Fruit fly (Drosophila melanogaster) whole organism, embryonic: ENCODE measurements around the gene CG13640.

Experiments used
- BtbVII ChIP-seq: fragments of 200-800 bp; sonication (Bioruptor generic); optimal IDR thresholded peaks from 3 replicates; lab custom pipeline; 2017; ENCODE audit warnings: missing biosample characterization, mild to moderate bottlenecking, missing genetic modification characterization
- CG10274 ChIP-seq: fragments of 200-800 bp; sonication (Bioruptor generic); optimal IDR thresholded peaks from 3 replicates; lab custom pipeline; 2017; ENCODE audit warnings: missing biosample characterization, mild to moderate bottlenecking, missing genetic modification characterization
- CG10321 ChIP-seq: fragments of 200-800 bp; sonication (Bioruptor generic); IDR thresholded peaks from 2 replicates; pipeline ENCODE4 v1.3.6; 2022; ENCODE audit warnings: missing biosample characterization, missing genetic modification characterization
- CG11723 ChIP-seq: fragments of 200-800 bp; sonication (Bioruptor generic); optimal IDR thresholded peaks from 2 replicates; lab custom pipeline; 2017; ENCODE audit warnings: missing biosample characterization, mild to moderate bottlenecking, missing genetic modification characterization
- CG1233 ChIP-seq: fragments of 200-800 bp; sonication (Bioruptor generic); optimal IDR thresholded peaks from 4 replicates; lab custom pipeline; 2018; ENCODE audit warnings: missing biosample characterization, mild to moderate bottlenecking, missing genetic modification characterization
- CG13123 ChIP-seq: fragments of 200-800 bp; sonication (Bioruptor generic); optimal IDR thresholded peaks from 2 replicates; lab custom pipeline; 2016; ENCODE audit warnings: missing biosample characterization, missing genetic modification characterization
- CG18619 ChIP-seq: fragments of 200-800 bp; sonication (Bioruptor generic); optimal IDR thresholded peaks from 3 replicates; lab custom pipeline; 2017; ENCODE audit warnings: missing biosample characterization, mild to moderate bottlenecking, missing genetic modification characterization
- CG34376 ChIP-seq: fragments of 200-800 bp; sonication (Bioruptor generic); optimal IDR thresholded peaks from 2 replicates; lab custom pipeline; 2018; ENCODE audit warnings: missing biosample characterization, mild to moderate bottlenecking, missing genetic modification characterization
- CG3726 ChIP-seq: fragments of 200-800 bp; sonication (Bioruptor generic); IDR thresholded peaks from 3 replicates; pipeline ENCODE4, ENCODE4 v1.3.6; 2022; ENCODE audit warnings: missing biosample characterization, missing genetic modification characterization
- CG4424 ChIP-seq: fragments of 200-800 bp; sonication (Bioruptor generic); optimal IDR thresholded peaks from 3 replicates; lab custom pipeline; 2016; ENCODE audit warnings: missing biosample characterization, missing genetic modification characterization
- CG4707 ChIP-seq: fragments of 200-800 bp; sonication (Bioruptor generic); optimal IDR thresholded peaks from 2 replicates; lab custom pipeline; 2018; ENCODE audit warnings: missing biosample characterization, mild to moderate bottlenecking, missing genetic modification characterization, moderate library complexity
- CG7745 ChIP-seq: fragments of 200-800 bp; sonication (Bioruptor generic); optimal IDR thresholded peaks from 2 replicates; lab custom pipeline; 2018; ENCODE audit warnings: missing biosample characterization, mild to moderate bottlenecking, missing genetic modification characterization, moderate library complexity
- CG7928 ChIP-seq: fragments of 200-800 bp; sonication (Bioruptor generic); optimal IDR thresholded peaks from 2 replicates; lab custom pipeline; 2017; ENCODE audit warnings: missing biosample characterization, mild to moderate bottlenecking, missing genetic modification characterization
- CG8924 ChIP-seq: fragments of 200-800 bp; optimal IDR thresholded peaks from 3 replicates; lab custom pipeline; 2019; ENCODE audit warnings: missing biosample characterization, mild to moderate bottlenecking, missing genetic modification characterization, moderate library complexity
- CG9437 ChIP-seq: fragments of 200-800 bp; sonication (Bioruptor generic); optimal IDR thresholded peaks from 2 replicates; lab custom pipeline; 2018; ENCODE audit warnings: missing biosample characterization, mild to moderate bottlenecking, missing genetic modification characterization
- CG9932 ChIP-seq: fragments of 200-800 bp; sonication (Bioruptor generic); IDR thresholded peaks from 2 replicates; pipeline ENCODE4 v1.3.6; 2022; ENCODE audit warnings: missing biosample characterization, missing genetic modification characterization
- Doc3 ChIP-seq: fragments of 200-800 bp; sonication (Bioruptor generic); IDR thresholded peaks from 3 replicates; pipeline ENCODE4 v1.3.6; 2022; ENCODE audit warnings: missing biosample characterization, missing genetic modification characterization; ENCODE audit not compliant: partially characterized antibody
- Drgx ChIP-seq: fragments of 200-800 bp; sonication (Bioruptor generic); IDR thresholded peaks from 2 replicates; pipeline ENCODE4 v1.3.6; 2022; ENCODE audit warnings: missing biosample characterization, missing genetic modification characterization
- Fer2 ChIP-seq: fragments of 200-800 bp; sonication (Bioruptor generic); optimal IDR thresholded peaks from 2 replicates; lab custom pipeline; 2018; ENCODE audit warnings: missing biosample characterization, mild to moderate bottlenecking, missing genetic modification characterization, moderate library complexity
- HLHmδ ChIP-seq: fragments of 200-800 bp; sonication (Bioruptor generic); optimal IDR thresholded peaks from 2 replicates; lab custom pipeline; 2018; ENCODE audit warnings: missing biosample characterization, mild to moderate bottlenecking, missing genetic modification characterization, moderate library complexity
- HmgZ ChIP-seq: fragments of 200-800 bp; sonication (Bioruptor generic); optimal IDR thresholded peaks from 2 replicates; lab custom pipeline; 2018; ENCODE audit warnings: missing biosample characterization, mild to moderate bottlenecking, missing genetic modification characterization
- Hmx ChIP-seq: fragments of 200-800 bp; sonication (Bioruptor generic); optimal IDR thresholded peaks from 2 replicates; lab custom pipeline; 2016; ENCODE audit warnings: missing biosample characterization, missing genetic modification characterization
- Hr3 ChIP-seq: fragments of 200-800 bp; sonication (Bioruptor generic); optimal IDR thresholded peaks from 3 replicates; lab custom pipeline; 2016; ENCODE audit warnings: missing biosample characterization, missing genetic modification characterization
- Kr ChIP-seq: fragments of 200-800 bp; sonication (Bioruptor generic); optimal IDR thresholded peaks from 2 replicates; lab custom pipeline; 2017; ENCODE audit warnings: missing biosample characterization, mild to moderate bottlenecking, missing genetic modification characterization
- MBD-R2 ChIP-seq: fragments of 200-800 bp; sonication (Bioruptor generic); IDR thresholded peaks from 2 replicates; pipeline ENCODE4 v1.3.6; 2022; ENCODE audit warnings: missing biosample characterization, missing genetic modification characterization
- Optix ChIP-seq: fragments of 200-800 bp; sonication (Bioruptor generic); IDR thresholded peaks from 3 replicates; pipeline ENCODE4 v1.3.6; 2022; ENCODE audit warnings: missing biosample characterization, missing genetic modification characterization
- Pdp1 ChIP-seq, 2 experiments: fragments of 200-800 bp; sonication (Bioruptor generic); optimal IDR thresholded peaks; 3 replicates each; lab custom pipeline; 2016; ENCODE audit warnings: missing biosample characterization in 2 of 2, missing genetic modification characterization in 2 of 2, mild to moderate bottlenecking in 1 of 2, moderate library complexity in 1 of 2
- Poxn ChIP-seq: fragments of 200-800 bp; sonication (Bioruptor generic); IDR thresholded peaks from 2 replicates; pipeline ENCODE4 v1.3.6; 2022; ENCODE audit warnings: missing biosample characterization, missing genetic modification characterization
- Six4 ChIP-seq: fragments of 200-800 bp; sonication (Bioruptor generic); optimal IDR thresholded peaks from 2 replicates; lab custom pipeline; 2016; ENCODE audit warnings: missing biosample characterization, missing genetic modification characterization
- Sox102F ChIP-seq: fragments of 200-800 bp; sonication (Bioruptor generic); optimal IDR thresholded peaks from 2 replicates; lab custom pipeline; 2018; ENCODE audit warnings: missing biosample characterization, mild to moderate bottlenecking, missing genetic modification characterization, moderate library complexity
- ap ChIP-seq: fragments of 200-800 bp; sonication (Bioruptor generic); IDR thresholded peaks from 2 replicates; pipeline ENCODE4 v1.3.6; 2022; ENCODE audit warnings: missing biosample characterization, missing genetic modification characterization
- cas ChIP-seq: fragments of 200-800 bp; sonication (Bioruptor generic); IDR thresholded peaks from 2 replicates; pipeline ENCODE4 v1.3.6; 2022; ENCODE audit warnings: missing biosample characterization, missing genetic modification characterization
- en ChIP-seq: fragments of 200-800 bp; sonication (Bioruptor generic); optimal IDR thresholded peaks from 2 replicates; lab custom pipeline; 2016; ENCODE audit warnings: missing biosample characterization, missing genetic modification characterization
- gcm2 ChIP-seq: fragments of 200-800 bp; sonication (Bioruptor generic); optimal IDR thresholded peaks from 2 replicates; lab custom pipeline; 2016; ENCODE audit warnings: missing biosample characterization, missing genetic modification characterization
- jigr1 ChIP-seq: fragments of 200-800 bp; sonication (Bioruptor generic); IDR thresholded peaks from 3 replicates; pipeline ENCODE4 v1.3.6; 2022; ENCODE audit warnings: missing biosample characterization, missing genetic modification characterization
- kah ChIP-seq: fragments of 200-800 bp; sonication (Bioruptor generic); optimal IDR thresholded peaks from 2 replicates; lab custom pipeline; 2018; ENCODE audit warnings: missing biosample characterization, mild to moderate bottlenecking, missing genetic modification characterization
- lbe ChIP-seq: fragments of 200-800 bp; sonication (Bioruptor generic); optimal IDR thresholded peaks from 2 replicates; lab custom pipeline; 2016; ENCODE audit warnings: missing biosample characterization, mild to moderate bottlenecking, missing genetic modification characterization
- org-1 ChIP-seq: fragments of 200-800 bp; sonication (Bioruptor generic); optimal IDR thresholded peaks from 2 replicates; lab custom pipeline; 2017; ENCODE audit warnings: missing biosample characterization, missing genetic modification characterization
- pb ChIP-seq: fragments of 200-800 bp; sonication (Bioruptor generic); optimal IDR thresholded peaks from 3 replicates; lab custom pipeline; 2016; ENCODE audit warnings: missing biosample characterization, missing genetic modification characterization
- phol ChIP-seq: fragments of 200-800 bp; sonication (Bioruptor generic); optimal IDR thresholded peaks from 3 replicates; lab custom pipeline; 2018; ENCODE audit warnings: missing biosample characterization, mild to moderate bottlenecking, missing genetic modification characterization, moderate library complexity
- pum ChIP-seq: fragments of 200-800 bp; sonication (Bioruptor generic); optimal IDR thresholded peaks from 2 replicates; lab custom pipeline; 2016; ENCODE audit warnings: missing biosample characterization, missing genetic modification characterization
- sob ChIP-seq: fragments of 200-800 bp; sonication (Bioruptor generic); IDR thresholded peaks from 2 replicates; pipeline ENCODE4 v1.3.6; 2022; ENCODE audit warnings: missing biosample characterization, missing genetic modification characterization
- tio ChIP-seq: fragments of 200-800 bp; sonication (Bioruptor generic); optimal IDR thresholded peaks from 2 replicates; lab custom pipeline; 2017; ENCODE audit warnings: missing biosample characterization, missing genetic modification characterization, inconsistent platforms
- tna ChIP-seq: fragments of 200-800 bp; sonication (Bioruptor generic); IDR thresholded peaks from 2 replicates; pipeline ENCODE4 v1.3.6; 2022; ENCODE audit warnings: missing biosample characterization, missing genetic modification characterization; ENCODE audit not compliant: partially characterized antibody
- unpg ChIP-seq: fragments of 200-800 bp; sonication (Bioruptor generic); optimal IDR thresholded peaks from 3 replicates; lab custom pipeline; 2018; ENCODE audit warnings: missing biosample characterization, mild to moderate bottlenecking, missing genetic modification characterization, moderate library complexity
- zen ChIP-seq: fragments of 200-800 bp; sonication (Bioruptor generic); optimal IDR thresholded peaks from 3 replicates; lab custom pipeline; 2018; ENCODE audit warnings: missing biosample characterization, mild to moderate bottlenecking, missing genetic modification characterization, moderate library complexity
- zf30C ChIP-seq: fragments of 200-800 bp; sonication (Bioruptor generic); optimal IDR thresholded peaks from 3 replicates; lab custom pipeline; 2018; ENCODE audit warnings: missing biosample characterization, mild to moderate bottlenecking, missing genetic modification characterization

Gene CG13640

dm6 chr3R:24894419-24895206, 32.6 kb upstream of the CG13640 start, which contains the start of the genes CG31121 and CG11069 (continued):
- no peak for TF ChIP-seq tna (GFP tag; lab: Robert Waterston, UW)
- no peak for TF ChIP-seq CG9437 (GFP tag; lab: Kevin White, UChicago)
- TF ChIP-seq ap (GFP tag; lab: Robert Waterston, UW), result no peak
- TF ChIP-seq kah (GFP tag; lab: Kevin White, UChicago), result peak; percentile 4
- no peak for TF ChIP-seq Sox102F
- TF ChIP-seq phol (tag; lab: Kevin White, UChicago), result peak; percentile 61
- TF ChIP-seq Drgx (GFP tag; lab: Robert Waterston, UW), result peak; percentile 45; the same call in 1 of the 2 replicates
- TF ChIP-seq Optix (GFP tag; lab: Robert Waterston, UW), result no peak
- no peak for TF ChIP-seq BtbVII (GFP tag; lab: Kevin White, UChicago)

- TF ChIP-seq lbe (GFP tag; lab: Kevin White, UChicago), result peak; percentile 46
- no peak for TF ChIP-seq Doc3 (GFP tag; lab: Robert Waterston, UW)
- no peak for TF ChIP-seq Kr (GFP tag; lab: Kevin White, UChicago)
- TF ChIP-seq cas (GFP tag; lab: Robert Waterston, UW), result no peak
- peak; percentile 2 for TF ChIP-seq CG10274 (GFP tag; lab: Kevin White, UChicago)
- peak; percentile 94 for TF ChIP-seq CG8924 (tag; lab: Kevin White, UChicago)
- TF ChIP-seq CG4424 (GFP tag; lab: Kevin White, UChicago), result peak; percentile 76
- TF ChIP-seq gcm2 (GFP tag; lab: Kevin White, UChicago), result no peak
- TF ChIP-seq CG11723 (GFP tag; lab: Kevin White, UChicago), result peak; percentile 34
- TF ChIP-seq CG10321, result peak; percentile 16; the same call in 1 of the 2 replicates
- peak; percentile 72 for TF ChIP-seq Hr3 (GFP tag; lab: Kevin White, UChicago)
- TF ChIP-seq zen (tag; lab: Kevin White, UChicago), result peak; percentile 63
- TF ChIP-seq CG4707 (GFP tag; lab: Kevin White, UChicago), result no peak
- TF ChIP-seq CG7745, result peak; percentile 50
- TF ChIP-seq org-1 (GFP tag; lab: Kevin White, UChicago), result peak; percentile 66
- TF ChIP-seq HmgZ, result peak; percentile 11
- TF ChIP-seq CG18619 (GFP tag; lab: Kevin White, UChicago), result peak; percentile 67
- no peak for TF ChIP-seq en (GFP tag; lab: Kevin White, UChicago)
- peak; percentile 37 for TF ChIP-seq Fer2 (tag; lab: Kevin White, UChicago)
- TF ChIP-seq Poxn (GFP tag; lab: Robert Waterston, UW), result no peak
- no peak for TF ChIP-seq HLHmδ (GFP tag; lab: Kevin White, UChicago)
- 0 out of 3 replicates have a peak, but pooled peaks have one; percentile 58 for TF ChIP-seq jigr1 (GFP tag; lab: Robert Waterston, UW)
- peak; percentile 74 for TF ChIP-seq CG1233
- no peak for TF ChIP-seq CG13123 (GFP tag; lab: Kevin White, UChicago)
- no peak for TF ChIP-seq tio (GFP tag; lab: Kevin White, UChicago)
- peak; percentile 14 for TF ChIP-seq CG7928 (GFP tag; lab: Kevin White, UChicago)
- TF ChIP-seq CG3726, result no peak
- no peak for TF ChIP-seq CG34376 (GFP tag; lab: Kevin White, UChicago)
- no peak for TF ChIP-seq pum (GFP tag; lab: Kevin White, UChicago)
- peak in 1 of 2 experiments; percentile 5 for TF ChIP-seq Pdp1 (GFP tag; optimal IDR thresholded peaks at IDR 0.05; lab: Kevin White, UChicago)
- no peak for TF ChIP-seq pb (GFP tag; lab: Kevin White, UChicago)
- peak; percentile 71 for TF ChIP-seq Six4
- TF ChIP-seq MBD-R2 (GFP tag; lab: Robert Waterston, UW), result no peak; the same call in 1 of the 2 replicates
- TF ChIP-seq CG9932 (GFP tag; lab: Robert Waterston, UW), result peak; percentile 49; the same call in 1 of the 2 replicates
- peak; percentile 85 for TF ChIP-seq unpg (GFP tag; lab: Kevin White, UChicago)
- TF ChIP-seq Hmx, result no peak
- peak; percentile 85 for TF ChIP-seq zf30C (GFP tag; lab: Kevin White, UChicago)
- peak; percentile 37; the same call in 1 of the 2 replicates for TF ChIP-seq sob (GFP tag; lab: Robert Waterston, UW)
Measured at dm6 chr3R:24893320-24893955, 31.5 kb upstream of the CG13640 start.
